Fruit fly (Drosophila melanogaster) whole organism, wandering third instar larva: ENCODE measurements around the gene CG11563.

Source experiments
- Abd-B ChIP-seq: fragments of >200 bp; optimal IDR thresholded peaks from 2 replicates; lab custom pipeline; 2017; ENCODE audit warnings: missing biosample characterization, missing genetic modification characterization
- CG32264 ChIP-seq: fragments of 200-800 bp; sonication (Bioruptor generic); optimal IDR thresholded peaks from 2 replicates; lab custom pipeline; 2016; ENCODE audit warnings: missing biosample characterization, missing genetic modification characterization
- CG9705 ChIP-seq: fragments of 200-800 bp; sonication (Bioruptor generic); optimal IDR thresholded peaks from 2 replicates; lab custom pipeline; 2018; ENCODE audit warnings: missing biosample characterization, mild to moderate bottlenecking, missing genetic modification characterization
- CrebA ChIP-seq: fragments of 200-800 bp; sonication (Bioruptor generic); optimal IDR thresholded peaks from 2 replicates; lab custom pipeline; 2016; ENCODE audit warnings: missing biosample characterization, mild to moderate bottlenecking, missing genetic modification characterization, borderline replicate concordance
- Dfd ChIP-seq: fragments of >200 bp; optimal IDR thresholded peaks from 2 replicates; lab custom pipeline; 2017; ENCODE audit warnings: missing biosample characterization, missing genetic modification characterization
- Dif ChIP-seq: fragments of 200-275, 200-300 bp; sonication (Bioruptor generic); optimal IDR thresholded peaks from 2 replicates; lab custom pipeline; 2018; ENCODE audit warnings: missing biosample characterization, missing genetic modification characterization; ENCODE audit not compliant: partially characterized antibody
- GATAd ChIP-seq: sonication (Bioruptor generic); optimal IDR thresholded peaks from 2 replicates; lab custom pipeline; 2016; ENCODE audit warnings: missing biosample characterization, missing genetic modification characterization
- HLH106 ChIP-seq: fragments of 200-800 bp; optimal IDR thresholded peaks from 3 replicates; lab custom pipeline; 2019; ENCODE audit warnings: missing biosample characterization, mild to moderate bottlenecking, missing genetic modification characterization, moderate library complexity
- Hnf4 ChIP-seq: fragments of 200-800 bp; sonication (Bioruptor generic); optimal IDR thresholded peaks from 2 replicates; lab custom pipeline; 2016; ENCODE audit warnings: missing biosample characterization, mild to moderate bottlenecking, missing genetic modification characterization
- Hr78 ChIP-seq: fragments of >200 bp; optimal IDR thresholded peaks from 2 replicates; lab custom pipeline; 2017; ENCODE audit warnings: missing biosample characterization, missing genetic modification characterization
- Hr83 ChIP-seq: fragments of 200-300 bp; sonication (Bioruptor generic); optimal IDR thresholded peaks from 2 replicates; lab custom pipeline; 2016; ENCODE audit warnings: missing biosample characterization, mild to moderate bottlenecking, missing genetic modification characterization, moderate library complexity; ENCODE audit not compliant: poor library complexity, severe bottlenecking
- Jra ChIP-seq: sonication (Bioruptor generic); optimal IDR thresholded peaks from 2 replicates; lab custom pipeline; 2016; ENCODE audit warnings: missing biosample characterization, missing genetic modification characterization
- Mio ChIP-seq: sonication (Bioruptor generic); optimal IDR thresholded peaks from 2 replicates; lab custom pipeline; 2016; ENCODE audit warnings: missing biosample characterization, missing genetic modification characterization
- Myc ChIP-seq: fragments of >200 bp; optimal IDR thresholded peaks from 2 replicates; lab custom pipeline; 2017
- N ChIP-seq: fragments of >200 bp; optimal IDR thresholded peaks from 2 replicates; lab custom pipeline; 2018; ENCODE audit warnings: missing biosample characterization, missing external identifiers, missing genetic modification characterization
- OdsH ChIP-seq: fragments of 200-800 bp; sonication (Bioruptor generic); optimal IDR thresholded peaks from 2 replicates; lab custom pipeline; 2016; ENCODE audit warnings: missing biosample characterization, mild to moderate bottlenecking, missing genetic modification characterization
- Rel ChIP-seq, 2 experiments: fragments of 200-800 bp; sonication (Bioruptor generic) in 1 of 2; optimal IDR thresholded peaks; 2 replicates in 1 of 2; 3 replicates in 1 of 2; lab custom pipeline; 2016 to 2019; ENCODE audit warnings: mild to moderate bottlenecking in 2 of 2, missing biosample characterization in 2 of 2, missing genetic modification characterization in 2 of 2, moderate library complexity in 1 of 2
- Sp1 ChIP-seq: fragments of 200-800 bp; sonication (Bioruptor generic); optimal IDR thresholded peaks from 3 replicates; lab custom pipeline; 2019; ENCODE audit warnings: missing biosample characterization, mild to moderate bottlenecking, missing genetic modification characterization, moderate library complexity
- Vsx2 ChIP-seq: fragments of 200-300, 225-300 bp; sonication (Bioruptor generic); optimal IDR thresholded peaks from 2 replicates; lab custom pipeline; 2018; ENCODE audit warnings: missing biosample characterization, missing genetic modification characterization; ENCODE audit not compliant: partially characterized antibody
- br ChIP-seq: fragments of 200-800 bp; sonication (Bioruptor generic); optimal IDR thresholded peaks from 2 replicates; lab custom pipeline; 2016; ENCODE audit warnings: missing biosample characterization, missing genetic modification characterization
- brk ChIP-seq: fragments of 200-800 bp; sonication (Bioruptor generic); optimal IDR thresholded peaks from 2 replicates; lab custom pipeline; 2016; ENCODE audit warnings: missing biosample characterization, mild to moderate bottlenecking, missing genetic modification characterization
- dl ChIP-seq, 2 experiments: fragments of 175-275, 200-275 bp in 1 of 2; fragments of 200-275 bp in 1 of 2; sonication (Bioruptor generic); optimal IDR thresholded peaks; lab custom pipeline; 2018; ENCODE audit warnings: mild to moderate bottlenecking in 2 of 2, missing biosample characterization in 2 of 2, missing genetic modification characterization in 2 of 2, moderate library complexity in 2 of 2; ENCODE audit not compliant: partially characterized antibody in 2 of 2, insufficient read depth in 1 of 2
- dmrt93B ChIP-seq: fragments of 200-800 bp; sonication (Bioruptor generic); optimal IDR thresholded peaks from 2 replicates; lab custom pipeline; 2018; ENCODE audit warnings: missing biosample characterization, mild to moderate bottlenecking, missing genetic modification characterization
- dsf ChIP-seq: sonication (Bioruptor generic); optimal IDR thresholded peaks from 2 replicates; lab custom pipeline; 2016; ENCODE audit warnings: missing biosample characterization, missing genetic modification characterization, borderline replicate concordance
- ey ChIP-seq: fragments of 200-800 bp; sonication (Bioruptor generic); optimal IDR thresholded peaks from 2 replicates; lab custom pipeline; 2016; ENCODE audit warnings: missing biosample characterization, missing genetic modification characterization
- foxo ChIP-seq, 2 experiments: fragments of 200-800 bp; sonication (Bioruptor generic); optimal IDR thresholded peaks; 2 replicates in 1 of 2; 3 replicates in 1 of 2; lab custom pipeline; 2016 to 2017; ENCODE audit warnings: missing biosample characterization in 2 of 2, missing genetic modification characterization in 2 of 2
- fru ChIP-seq: fragments of 200-800 bp; sonication (Bioruptor generic); optimal IDR thresholded peaks from 3 replicates; lab custom pipeline; 2016; ENCODE audit warnings: missing biosample characterization, mild to moderate bottlenecking, missing genetic modification characterization
- h ChIP-seq: fragments of 200-800 bp; sonication (Bioruptor generic); optimal IDR thresholded peaks from 3 replicates; lab custom pipeline; 2016; ENCODE audit warnings: missing biosample characterization, mild to moderate bottlenecking, missing genetic modification characterization
- jim ChIP-seq: fragments of 175-275, 200-325 bp; sonication (Bioruptor generic); optimal IDR thresholded peaks from 2 replicates; lab custom pipeline; 2016; ENCODE audit warnings: missing biosample characterization, mild to moderate bottlenecking, missing genetic modification characterization
- lola ChIP-seq: fragments of >200 bp; optimal IDR thresholded peaks from 2 replicates; lab custom pipeline; 2017; ENCODE audit warnings: missing biosample characterization, missing genetic modification characterization
- pan ChIP-seq: fragments of >200 bp; optimal IDR thresholded peaks from 2 replicates; lab custom pipeline; 2017
- psq ChIP-seq: fragments of 200-800 bp; sonication (Bioruptor generic); optimal IDR thresholded peaks from 3 replicates; lab custom pipeline; 2017; ENCODE audit warnings: missing biosample characterization, mild to moderate bottlenecking, missing genetic modification characterization, moderate library complexity
- rgr ChIP-seq: fragments of 200-800 bp; sonication (Bioruptor generic); optimal IDR thresholded peaks from 3 replicates; lab custom pipeline; 2016; ENCODE audit warnings: missing biosample characterization, mild to moderate bottlenecking, missing genetic modification characterization
- sage ChIP-seq: fragments of 200-800 bp; sonication (Bioruptor generic); optimal IDR thresholded peaks from 2 replicates; lab custom pipeline; 2016; ENCODE audit warnings: missing biosample characterization, mild to moderate bottlenecking, missing genetic modification characterization
- sv ChIP-seq: fragments of 200-800 bp; sonication (Bioruptor generic); optimal IDR thresholded peaks from 3 replicates; lab custom pipeline; 2016; ENCODE audit warnings: missing biosample characterization, missing genetic modification characterization
- tai ChIP-seq: sonication (Bioruptor generic); optimal IDR thresholded peaks from 2 replicates; lab custom pipeline; 2016; ENCODE audit warnings: missing biosample characterization, missing genetic modification characterization
- usp ChIP-seq: fragments of >200 bp; optimal IDR thresholded peaks from 2 replicates; lab custom pipeline; 2017; ENCODE audit warnings: missing biosample characterization, missing genetic modification characterization
- woc ChIP-seq: sonication (Bioruptor generic); optimal IDR thresholded peaks from 2 replicates; lab custom pipeline; 2016; ENCODE audit warnings: missing biosample characterization, mild to moderate bottlenecking, missing genetic modification characterization

Gene CG11563

dm6 chr3R:31714876-31715712, 21.7 kb upstream of the CG11563 start:
- TF ChIP-seq Hr78 (GFP tag; lab: Kevin White, UChicago): no peak
- no peak for TF ChIP-seq psq
- TF ChIP-seq N: no peak

dm6 chr3R:31715713-31716024, 21.2 kb upstream of the CG11563 start:
- TF ChIP-seq fru (GFP tag; lab: Kevin White, UChicago): peak; percentile 17
- no peak for TF ChIP-seq OdsH (GFP tag; lab: Kevin White, UChicago)
- TF ChIP-seq h: peak; percentile 9

dm6 chr3R:31716265-31716664, 20.6 kb upstream of the CG11563 start:
- no peak for TF ChIP-seq brk (GFP tag; lab: Kevin White, UChicago)

dm6 chr3R:31717299-31718167, 19.3 kb upstream of the CG11563 start:
- peak; percentile 19 for TF ChIP-seq Jra (GFP tag; lab: Kevin White, UChicago)
- TF ChIP-seq Vsx2 (GFP tag; lab: Kevin White, UChicago): no peak
- peak; percentile 86 for TF ChIP-seq fru (GFP tag; lab: Kevin White, UChicago)
- TF ChIP-seq CG32264 (GFP tag; lab: Kevin White, UChicago): no peak
- peak; percentile 81 for TF ChIP-seq HLH106 (tag; lab: Kevin White, UChicago)
- TF ChIP-seq h: peak; percentile 85
- TF ChIP-seq tai (GFP tag; lab: Kevin White, UChicago): no peak
- peak; percentile 83 for TF ChIP-seq OdsH (GFP tag; lab: Kevin White, UChicago)
- no peak for TF ChIP-seq lola (GFP tag; lab: Kevin White, UChicago)
- peak; percentile 71 for TF ChIP-seq psq
- peak; percentile 86 for TF ChIP-seq woc (GFP tag; lab: Kevin White, UChicago)
- no peak for TF ChIP-seq Rel (GFP tag; optimal IDR thresholded peaks at IDR 0.05; lab: Kevin White, UChicago)
- no peak for TF ChIP-seq Rel (tag; optimal IDR thresholded peaks at IDR 0.05; lab: Kevin White, UChicago)
- peak; percentile 58 for TF ChIP-seq dmrt93B
- TF ChIP-seq Hr78 (GFP tag; lab: Kevin White, UChicago): no peak
- no peak for TF ChIP-seq pan
- no peak for TF ChIP-seq dsf (GFP tag; lab: Kevin White, UChicago)
- TF ChIP-seq rgr (GFP tag; lab: Kevin White, UChicago): peak; percentile 69
- peak; percentile 69 for TF ChIP-seq Hnf4 (GFP tag; lab: Kevin White, UChicago)
- TF ChIP-seq br (GFP tag; lab: Kevin White, UChicago): peak; percentile 78
- TF ChIP-seq usp (GFP tag; lab: Kevin White, UChicago): no peak
- no peak for TF ChIP-seq GATAd (GFP tag; lab: Kevin White, UChicago)
- TF ChIP-seq ey (GFP tag; lab: Kevin White, UChicago): peak; percentile 77
- no peak for TF ChIP-seq CrebA
- no peak for TF ChIP-seq Myc (lab: Kevin White, UChicago)
- no peak for TF ChIP-seq Abd-B (GFP tag; lab: Kevin White, UChicago)
- TF ChIP-seq Mio (GFP tag; lab: Kevin White, UChicago): no peak
- no peak for TF ChIP-seq N
- no peak for TF ChIP-seq dl (GFP tag; optimal IDR thresholded peaks at IDR 0.05; lab: Kevin White, UChicago; ENCODE audit: insufficient read depth in 1 of 2, partially characterized antibody in 2 of 2)
- TF ChIP-seq sage (GFP tag; lab: Kevin White, UChicago): peak; percentile 32
- no peak for TF ChIP-seq sv
- TF ChIP-seq Hr83: no peak
- peak; percentile 64 for TF ChIP-seq CG9705 (GFP tag; lab: Kevin White, UChicago)
- TF ChIP-seq Dfd: no peak
- no peak for TF ChIP-seq brk (GFP tag; lab: Kevin White, UChicago)
- peak in 1 of 2 experiments; percentile 85 for TF ChIP-seq foxo (GFP tag; optimal IDR thresholded peaks at IDR 0.05; lab: Kevin White, UChicago)
- peak; percentile 81 for TF ChIP-seq Sp1 (GFP tag; lab: Kevin White, UChicago)
- TF ChIP-seq jim (GFP tag; lab: Kevin White, UChicago): no peak
- no peak for TF ChIP-seq Dif (GFP tag; lab: Kevin White, UChicago)
